Worm (Caenorhabditis elegans): ENCODE data around the gene clp-1.

- TF ChIP-seq ama-1 (optimal IDR thresholded peaks at IDR 0.05) (no peak), hnd-1 (tag; optimal IDR thresholded peaks at IDR 0.05) (no peak), flt-1 (GFP tag; IDR thresholded peaks at IDR 0.05) (no peak), pes-1 (GFP tag; IDR thresholded peaks at IDR 0.05) (no peak), aly-1 (tag; optimal IDR thresholded peaks at IDR 0.05) (no peak), hmg-4 (GFP tag; optimal IDR thresholded peaks at IDR 0.05) (no peak), ets-7 (tag; optimal IDR thresholded peaks at IDR 0.05) (no peak), B0310.2 (tag; optimal IDR thresholded peaks at IDR 0.05) (no peak), sea-1 (GFP tag; conservative IDR thresholded peaks at IDR 0.05) (no peak), scrt-1 (GFP tag; IDR thresholded peaks at IDR 0.05) (no peak)
These were observed 10.6 kb upstream of the clp-1 start, which contains the start of the genes F54H12.8 and F54H12.7 for ce11 chrIII:7969121-7969520.
